Worm (Caenorhabditis elegans) whole organism, L1 larva: ENCODE measurements around the gene str-261.

Experiments used
- ama-1 ChIP-seq: fragments of 150-350 bp; optimal IDR thresholded peaks from 2 replicates; lab custom pipeline; 2014
- ceh-82 ChIP-seq, 3 experiments: fragments of 150-350 bp in 1 of 3; sonication (generic microtip) in 2 of 3; optimal IDR thresholded peaks; 2 replicates each; lab custom pipeline; 2014 to 2017; ENCODE audit warnings: missing biosample characterization in 3 of 3, missing genetic modification characterization in 3 of 3
- efl-3 ChIP-seq: fragments of 200-800 bp; sonication (Bioruptor generic); optimal IDR thresholded peaks from 2 replicates; lab custom pipeline; 2018; ENCODE audit warnings: mild to moderate bottlenecking, missing genetic modification characterization, missing compliant biosample characterization
- elt-3 ChIP-seq, 6 experiments: fragments of 150-350 bp in 1 of 6; sonication (generic microtip); optimal IDR thresholded peaks; 2 replicates each; lab custom pipeline; 2017 to 2018; ENCODE audit warnings: missing biosample characterization in 6 of 6, missing genetic modification characterization in 6 of 6, inconsistent platforms in 1 of 6
- lin-14 ChIP-seq: fragments of 200-800 bp; sonication (Bioruptor generic); optimal IDR thresholded peaks from 2 replicates; lab custom pipeline; 2018; ENCODE audit warnings: mild to moderate bottlenecking, missing genetic modification characterization, moderate library complexity, missing compliant biosample characterization
- lsy-2 ChIP-seq, 2 experiments: fragments of 150-350 bp; optimal IDR thresholded peaks; 2 replicates each; lab custom pipeline; 2014; ENCODE audit warnings: missing biosample characterization in 2 of 2, missing genetic modification characterization in 2 of 2
- mep-1 ChIP-seq: fragments of 150-350 bp; optimal IDR thresholded peaks from 2 replicates; lab custom pipeline; 2014; ENCODE audit warnings: missing biosample characterization, missing genetic modification characterization
- nhr-12 ChIP-seq: sonication (generic microtip); optimal IDR thresholded peaks from 2 replicates; lab custom pipeline; 2017; ENCODE audit warnings: missing biosample characterization, missing genetic modification characterization
- nhr-85 ChIP-seq: sonication (generic microtip); peaks from one replicate; lab custom pipeline; 2016; ENCODE audit warnings: missing genetic modification characterization, inconsistent platforms, missing compliant biosample characterization
- tbx-2 ChIP-seq: sonication (generic microtip); optimal IDR thresholded peaks from 2 replicates; lab custom pipeline; 2016; ENCODE audit warnings: missing genetic modification characterization, missing compliant biosample characterization
- unc-130 ChIP-seq: fragments of 150-350 bp; optimal IDR thresholded peaks from 2 replicates; lab custom pipeline; 2017; ENCODE audit warnings: missing biosample characterization, missing genetic modification characterization, inconsistent platforms
- unc-98 ChIP-seq: fragments of 200-800 bp; sonication (Bioruptor generic); IDR thresholded peaks from 2 replicates; pipeline ENCODE4 v1.3.6; 2022; ENCODE audit warnings: missing genetic modification characterization, missing compliant biosample characterization
- zag-1 ChIP-seq: fragments of 150-350 bp; optimal IDR thresholded peaks from 2 replicates; lab custom pipeline; 2014; ENCODE audit warnings: missing biosample characterization, missing genetic modification characterization

DNA sequence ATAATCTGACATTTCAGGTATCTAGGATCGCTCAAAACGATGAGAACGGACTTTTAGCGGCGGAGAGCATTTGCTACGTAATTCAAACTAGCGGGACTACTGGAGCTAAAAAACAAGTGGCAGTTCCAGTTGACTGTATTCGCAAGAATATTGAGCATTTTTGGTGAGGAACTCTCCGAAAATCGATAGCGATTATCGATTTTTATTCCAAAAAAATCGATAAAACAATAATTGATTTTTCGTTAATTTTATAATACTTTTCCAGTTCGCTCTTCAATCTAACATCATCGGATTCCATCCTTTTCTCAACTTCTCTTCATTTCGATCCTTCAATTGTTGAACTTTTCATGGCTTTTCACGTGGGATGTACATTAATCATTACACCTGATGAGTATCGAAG, 5.0 kb upstream of the str-261 start:
- TF ChIP-seq elt-3 (tag; optimal IDR thresholded peaks at IDR 0.05; lab: Kevin White, UChicago) (no peak), unc-130 (tag; lab: Kevin White, UChicago) (no peak), efl-3 (GFP tag; lab: Kevin White, UChicago) (no peak), lsy-2 (tag; optimal IDR thresholded peaks at IDR 0.05; lab: Kevin White, UChicago) (no peak), unc-98 (GFP tag; lab: Robert Waterston, UW) (no peak), nhr-85 (tag; lab: Kevin White, UChicago) (no peak), mep-1 (no peak), ceh-82 (tag; optimal IDR thresholded peaks at IDR 0.05; lab: Kevin White, UChicago) (no peak), tbx-2 (no peak), lin-14 (no peak), ama-1 (no peak), zag-1 (tag; lab: Kevin White, UChicago) (no peak), nhr-12 (no peak)
